Fruit fly (Drosophila melanogaster) whole organism, embryonic: ENCODE data around the gene CG33723.

ENCODE experiments used
- Ada2b ChIP-seq: fragments of 200-800 bp; sonication (Bioruptor generic); IDR thresholded peaks from 2 replicates; pipeline ENCODE4 v1.3.6; 2022; ENCODE audit warnings: missing biosample characterization, missing genetic modification characterization
- CG10366 ChIP-seq: fragments of 200-800 bp; sonication (Bioruptor generic); IDR thresholded peaks from 2 replicates; pipeline ENCODE4 v1.3.6; 2022; ENCODE audit warnings: missing biosample characterization, missing genetic modification characterization
- CG11695 ChIP-seq: fragments of 200-800 bp; sonication (Bioruptor generic); IDR thresholded peaks from 3 replicates; pipeline ENCODE4 v1.3.6; 2022; ENCODE audit warnings: missing biosample characterization, missing genetic modification characterization
- CG13296 ChIP-seq: fragments of 200-800 bp; sonication (Bioruptor generic); optimal IDR thresholded peaks from 3 replicates; lab custom pipeline; 2018; ENCODE audit warnings: missing biosample characterization, mild to moderate bottlenecking, missing genetic modification characterization
- CG14014 ChIP-seq: fragments of 200-800 bp; sonication (Bioruptor generic); IDR thresholded peaks from 2 replicates; pipeline ENCODE4 v1.3.6; 2022; ENCODE audit warnings: missing biosample characterization, missing genetic modification characterization
- CG14710 ChIP-seq: fragments of 200-800 bp; sonication (Bioruptor generic); optimal IDR thresholded peaks from 3 replicates; lab custom pipeline; 2019; ENCODE audit warnings: missing biosample characterization, mild to moderate bottlenecking, missing genetic modification characterization, moderate library complexity
- CG14860 ChIP-seq: fragments of 200-800 bp; sonication (Bioruptor generic); IDR thresholded peaks from 3 replicates; pipeline ENCODE4 v1.3.6; 2022; ENCODE audit warnings: missing biosample characterization, missing genetic modification characterization; ENCODE audit not compliant: partially characterized antibody
- CG15269 ChIP-seq: fragments of 200-800 bp; sonication (Bioruptor generic); optimal IDR thresholded peaks from 2 replicates; lab custom pipeline; 2018; ENCODE audit warnings: missing biosample characterization, mild to moderate bottlenecking, missing genetic modification characterization, moderate library complexity
- CG17568 ChIP-seq: fragments of 200-800 bp; sonication (Bioruptor generic); optimal IDR thresholded peaks from 2 replicates; lab custom pipeline; 2018; ENCODE audit warnings: missing biosample characterization, mild to moderate bottlenecking, missing genetic modification characterization, moderate library complexity
- CG2129 ChIP-seq: fragments of 200-800 bp; sonication (Bioruptor generic); IDR thresholded peaks from 2 replicates; pipeline ENCODE4 v1.3.6; 2022; ENCODE audit warnings: missing biosample characterization, missing genetic modification characterization; ENCODE audit not compliant: partially characterized antibody
- CG2678 ChIP-seq: fragments of 200-800 bp; sonication (Bioruptor generic); optimal IDR thresholded peaks from 3 replicates; lab custom pipeline; 2019; ENCODE audit warnings: missing biosample characterization, mild to moderate bottlenecking, missing genetic modification characterization, moderate library complexity
- CG31365 ChIP-seq: fragments of 200-800 bp; sonication (Bioruptor generic); optimal IDR thresholded peaks from 2 replicates; lab custom pipeline; 2018; ENCODE audit warnings: missing biosample characterization, mild to moderate bottlenecking, missing genetic modification characterization
- CG33557 ChIP-seq: fragments of 200-800 bp; sonication (Bioruptor generic); optimal IDR thresholded peaks from 2 replicates; lab custom pipeline; 2019; ENCODE audit warnings: missing biosample characterization, mild to moderate bottlenecking, missing genetic modification characterization, moderate library complexity
- CG3726 ChIP-seq: fragments of 200-800 bp; sonication (Bioruptor generic); IDR thresholded peaks from 3 replicates; pipeline ENCODE4, ENCODE4 v1.3.6; 2022; ENCODE audit warnings: missing biosample characterization, missing genetic modification characterization
- CG4617 ChIP-seq: fragments of 200-800 bp; sonication (Bioruptor generic); optimal IDR thresholded peaks from 3 replicates; lab custom pipeline; 2016; ENCODE audit warnings: missing biosample characterization, missing genetic modification characterization, borderline replicate concordance
- CG7786 ChIP-seq: fragments of 200-800 bp; sonication (Bioruptor generic); optimal IDR thresholded peaks from 2 replicates; lab custom pipeline; 2016; ENCODE audit warnings: missing biosample characterization, missing genetic modification characterization
- CG8765 ChIP-seq: fragments of 200-800 bp; sonication (Bioruptor generic); IDR thresholded peaks from 2 replicates; pipeline ENCODE4 v1.3.6; 2022; ENCODE audit warnings: missing biosample characterization, missing genetic modification characterization
- Camta ChIP-seq: fragments of 200-800 bp; sonication (Bioruptor generic); optimal IDR thresholded peaks from 2 replicates; lab custom pipeline; 2016; ENCODE audit warnings: missing biosample characterization, missing genetic modification characterization
- Dek ChIP-seq: fragments of 200-800 bp; sonication (Bioruptor generic); optimal IDR thresholded peaks from 3 replicates; lab custom pipeline; 2019; ENCODE audit warnings: missing biosample characterization, mild to moderate bottlenecking, missing genetic modification characterization, moderate library complexity
- Dref ChIP-seq: fragments of 200-800 bp; sonication (Bioruptor generic); IDR thresholded peaks from 2 replicates; pipeline ENCODE4 v1.3.6; 2022; ENCODE audit warnings: missing biosample characterization, missing genetic modification characterization
- E2f2 ChIP-seq: fragments of 200-800 bp; sonication (Bioruptor generic); IDR thresholded peaks from 2 replicates; pipeline ENCODE4 v1.3.6; 2022; ENCODE audit warnings: missing biosample characterization, missing genetic modification characterization
- Hr3 ChIP-seq: fragments of 200-800 bp; sonication (Bioruptor generic); optimal IDR thresholded peaks from 3 replicates; lab custom pipeline; 2016; ENCODE audit warnings: missing biosample characterization, missing genetic modification characterization
- Max ChIP-seq: fragments of 200-800 bp; sonication (Bioruptor generic); optimal IDR thresholded peaks from 2 replicates; lab custom pipeline; 2016; ENCODE audit warnings: missing biosample characterization, mild to moderate bottlenecking, missing genetic modification characterization
- NC2α ChIP-seq: fragments of 200-800 bp; sonication (Bioruptor generic); optimal IDR thresholded peaks from 2 replicates; lab custom pipeline; 2016; ENCODE audit warnings: missing biosample characterization, missing genetic modification characterization
- Nf-YB ChIP-seq: fragments of 200-800 bp; sonication (Bioruptor generic); optimal IDR thresholded peaks from 3 replicates; lab custom pipeline; 2019; ENCODE audit warnings: missing biosample characterization, mild to moderate bottlenecking, missing genetic modification characterization, moderate library complexity
- Oaz ChIP-seq: fragments of 200-800 bp; sonication (Bioruptor generic); IDR thresholded peaks from 2 replicates; pipeline ENCODE4 v1.3.6; 2022; ENCODE audit warnings: missing biosample characterization, missing genetic modification characterization
- Poxn ChIP-seq: fragments of 200-800 bp; sonication (Bioruptor generic); IDR thresholded peaks from 2 replicates; pipeline ENCODE4 v1.3.6; 2022; ENCODE audit warnings: missing biosample characterization, missing genetic modification characterization
- Xbp1 ChIP-seq: fragments of 200-800 bp; sonication (Bioruptor generic); optimal IDR thresholded peaks from 3 replicates; lab custom pipeline; 2016; ENCODE audit warnings: missing biosample characterization, mild to moderate bottlenecking, missing genetic modification characterization
- Xrp1 ChIP-seq: fragments of 200-800 bp; sonication (Bioruptor generic); IDR thresholded peaks from 2 replicates; pipeline ENCODE4 v1.3.6; 2022; ENCODE audit warnings: missing biosample characterization, missing genetic modification characterization
- ara ChIP-seq: fragments of 200-800 bp; sonication (Bioruptor generic); IDR thresholded peaks from 2 replicates; pipeline ENCODE4 v1.3.6; 2022; ENCODE audit warnings: missing biosample characterization, missing genetic modification characterization
- ash1 ChIP-seq: fragments of 200-800 bp; sonication (Bioruptor generic); optimal IDR thresholded peaks from 2 replicates; lab custom pipeline; 2018; ENCODE audit warnings: missing biosample characterization, mild to moderate bottlenecking, missing genetic modification characterization
- bab2 ChIP-seq: fragments of 200-800 bp; sonication (Bioruptor generic); optimal IDR thresholded peaks from 2 replicates; lab custom pipeline; 2016; ENCODE audit warnings: missing biosample characterization, missing genetic modification characterization
- cas ChIP-seq: fragments of 200-800 bp; sonication (Bioruptor generic); IDR thresholded peaks from 2 replicates; pipeline ENCODE4 v1.3.6; 2022; ENCODE audit warnings: missing biosample characterization, missing genetic modification characterization
- ci ChIP-seq: fragments of 200-800 bp; sonication (Bioruptor generic); IDR thresholded peaks from 3 replicates; pipeline ENCODE4 v1.3.6; 2022; ENCODE audit warnings: missing biosample characterization, missing genetic modification characterization
- corto ChIP-seq: fragments of 200-800 bp; sonication (Bioruptor generic); optimal IDR thresholded peaks from 2 replicates; lab custom pipeline; 2016; ENCODE audit warnings: missing biosample characterization, mild to moderate bottlenecking, missing genetic modification characterization, moderate library complexity
- crc ChIP-seq: fragments of 200-800 bp; sonication (Bioruptor generic); optimal IDR thresholded peaks from 2 replicates; lab custom pipeline; 2016; ENCODE audit warnings: missing biosample characterization, missing genetic modification characterization
- cwo ChIP-seq: fragments of 200-800 bp; sonication (Bioruptor generic); optimal IDR thresholded peaks from 3 replicates; lab custom pipeline; 2017; ENCODE audit warnings: missing biosample characterization, missing genetic modification characterization, mild to moderate bottlenecking, moderate library complexity, missing genetic modification reagents
- dimm ChIP-seq: fragments of 200-800 bp; sonication (Bioruptor generic); IDR thresholded peaks from 2 replicates; pipeline ENCODE4 v1.3.6; 2022; ENCODE audit warnings: missing biosample characterization, missing genetic modification characterization
- fd3F ChIP-seq: fragments of 200-800 bp; sonication (Bioruptor generic); optimal IDR thresholded peaks from 2 replicates; lab custom pipeline; 2018; ENCODE audit warnings: missing biosample characterization, mild to moderate bottlenecking, missing genetic modification characterization, moderate library complexity
- ind ChIP-seq: fragments of 200-800 bp; sonication (Bioruptor generic); optimal IDR thresholded peaks from 3 replicates; lab custom pipeline; 2016; ENCODE audit warnings: missing biosample characterization, missing genetic modification characterization
- luna ChIP-seq: fragments of 200-800 bp; sonication (Bioruptor generic); optimal IDR thresholded peaks from 2 replicates; lab custom pipeline; 2016; ENCODE audit warnings: missing biosample characterization, missing genetic modification characterization
- nau ChIP-seq: fragments of 200-800 bp; sonication (Bioruptor generic); optimal IDR thresholded peaks from 3 replicates; lab custom pipeline; 2017; ENCODE audit warnings: missing biosample characterization, mild to moderate bottlenecking, missing genetic modification characterization, missing genetic modification reagents
- onecut ChIP-seq: fragments of 200-800 bp; sonication (Bioruptor generic); IDR thresholded peaks from 2 replicates; pipeline ENCODE4 v1.3.6; 2022; ENCODE audit warnings: missing biosample characterization, missing genetic modification characterization
- org-1 ChIP-seq: fragments of 200-800 bp; sonication (Bioruptor generic); optimal IDR thresholded peaks from 2 replicates; lab custom pipeline; 2017; ENCODE audit warnings: missing biosample characterization, missing genetic modification characterization
- salm ChIP-seq: fragments of 200-800 bp; sonication (Bioruptor generic); optimal IDR thresholded peaks from 2 replicates; lab custom pipeline; 2018; ENCODE audit warnings: missing biosample characterization, mild to moderate bottlenecking, missing genetic modification characterization
- slou ChIP-seq: fragments of 200-800 bp; sonication (Bioruptor generic); optimal IDR thresholded peaks from 3 replicates; lab custom pipeline; 2016; ENCODE audit warnings: missing biosample characterization, missing genetic modification characterization
- so ChIP-seq: fragments of 200-800 bp; sonication (Bioruptor generic); IDR thresholded peaks from 3 replicates; pipeline ENCODE4 v1.3.6; 2022; ENCODE audit warnings: missing biosample characterization, missing genetic modification characterization
- tap ChIP-seq: fragments of 200-800 bp; optimal IDR thresholded peaks from 3 replicates; lab custom pipeline; 2019; ENCODE audit warnings: missing biosample characterization, mild to moderate bottlenecking, missing genetic modification characterization, moderate library complexity
- trem ChIP-seq: fragments of 200-800 bp; optimal IDR thresholded peaks from 3 replicates; lab custom pipeline; 2019; ENCODE audit warnings: missing biosample characterization, mild to moderate bottlenecking, missing genetic modification characterization, moderate library complexity
- unpg ChIP-seq: fragments of 200-800 bp; sonication (Bioruptor generic); optimal IDR thresholded peaks from 3 replicates; lab custom pipeline; 2018; ENCODE audit warnings: missing biosample characterization, mild to moderate bottlenecking, missing genetic modification characterization, moderate library complexity

CG33723 gene

DNA sequence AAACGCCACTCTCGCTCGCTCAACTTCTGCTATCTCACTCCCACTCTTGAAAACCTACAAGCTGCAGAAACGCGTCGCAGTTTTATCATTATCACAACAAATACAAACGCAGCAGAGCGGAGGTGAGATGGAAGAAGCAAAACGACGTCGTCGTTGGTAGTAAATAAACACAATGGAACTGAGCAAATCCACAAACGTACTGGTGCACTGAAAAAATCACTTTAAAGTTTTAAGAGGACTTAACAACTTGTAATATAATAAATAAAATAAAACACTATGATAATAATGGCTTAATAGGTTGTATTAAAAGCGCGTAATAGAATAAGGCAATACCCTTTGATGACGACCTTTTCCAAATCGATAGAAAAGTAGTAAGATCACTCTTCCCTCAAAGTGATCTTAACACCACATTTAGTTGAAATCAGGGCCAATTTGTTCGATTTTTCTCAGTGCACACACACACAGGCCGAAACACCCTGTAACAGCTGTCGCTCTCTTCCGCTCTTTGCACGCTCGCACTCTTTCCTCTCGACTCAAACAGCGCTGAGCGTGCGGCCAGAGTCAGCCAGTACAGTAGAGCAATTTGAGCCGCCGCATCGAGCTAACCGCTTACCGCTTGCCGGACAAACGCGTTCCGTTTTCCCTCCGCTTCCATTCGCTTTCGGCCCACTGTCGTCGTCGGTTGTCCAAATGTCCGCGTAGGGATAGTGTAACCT is 8.9 kb upstream of the CG33723 start (continued):
- TF ChIP-seq CG4617 (GFP tag; lab: Kevin White, UChicago) (peak; percentile 84), so (GFP tag; lab: Robert Waterston, UW) (peak; percentile 96; the same call in 2 of the 3 replicates), CG7786 (GFP tag; lab: Kevin White, UChicago) (peak; percentile 85), Hr3 (peak; percentile 96), CG17568 (GFP tag; lab: Kevin White, UChicago) (peak; percentile 86), E2f2 (GFP tag; lab: Robert Waterston, UW) (peak; percentile 82), CG10366 (peak; percentile 98), nau (GFP tag; lab: Kevin White, UChicago) (peak; percentile 84), CG31365 (tag; lab: Kevin White, UChicago) (peak; percentile 62), NC2α (GFP tag; lab: Kevin White, UChicago) (peak; percentile 59), ci (GFP tag; lab: Robert Waterston, UW) (peak; percentile 92; the same call in 2 of the 3 replicates), ind (peak; percentile 95), CG3726 (peak; percentile 94), dimm (GFP tag; lab: Robert Waterston, UW) (peak; percentile 84), luna (GFP tag; lab: Kevin White, UChicago) (peak; percentile 37), CG15269 (tag; lab: Kevin White, UChicago) (peak; percentile 93), CG14014 (GFP tag; lab: Robert Waterston, UW) (peak; percentile 95), CG13296 (peak; percentile 93), onecut (GFP tag; lab: Robert Waterston, UW) (peak; percentile 90), Ada2b (GFP tag; lab: Robert Waterston, UW) (peak; percentile 85), Oaz (GFP tag; lab: Robert Waterston, UW) (peak; percentile 90), slou (GFP tag; lab: Kevin White, UChicago) (peak; percentile 95), CG2129 (GFP tag; lab: Robert Waterston, UW) (no peak), CG11695 (GFP tag; lab: Robert Waterston, UW) (peak; percentile 97), CG14710 (peak; percentile 95), bab2 (peak; percentile 68), crc (GFP tag; lab: Kevin White, UChicago) (no peak), Dek (tag; lab: Kevin White, UChicago) (peak; percentile 95), Camta (peak; percentile 64), Xbp1 (GFP tag; lab: Kevin White, UChicago) (peak; percentile 95), CG33557 (GFP tag; lab: Kevin White, UChicago) (peak; percentile 98), corto (GFP tag; lab: Kevin White, UChicago) (peak; percentile 91), CG8765 (peak; percentile 95), unpg (GFP tag; lab: Kevin White, UChicago) (peak; percentile 91), cwo (peak; percentile 91), Dref (GFP tag; lab: Robert Waterston, UW) (no peak), ash1 (GFP tag; lab: Kevin White, UChicago) (no peak), Poxn (GFP tag; lab: Robert Waterston, UW) (peak; percentile 85), org-1 (peak; percentile 94), cas (GFP tag; lab: Robert Waterston, UW) (peak; percentile 82), CG14860 (no peak), Max (GFP tag; lab: Kevin White, UChicago) (peak; percentile 91), ara (GFP tag; lab: Robert Waterston, UW) (peak; percentile 95), fd3F (GFP tag; lab: Kevin White, UChicago) (peak; percentile 89), Nf-YB (GFP tag; lab: Kevin White, UChicago) (peak; percentile 81), trem (peak; percentile 93), tap (tag; lab: Kevin White, UChicago) (peak; percentile 90), Xrp1 (peak; percentile 98), salm (tag; lab: Kevin White, UChicago) (peak; percentile 84), CG2678 (tag; lab: Kevin White, UChicago) (peak; percentile 97)
